Worm (Caenorhabditis elegans) whole organism, L1 larva: ENCODE data around the gene F17E9.16.
"Not testable (repeated sequence)": the region's sequence is repeated elsewhere in the genome, so short reads cannot be mapped to it uniquely, and the experiment has no call there.

Source experiments
- C34B4.2 ChIP-seq: sonication (generic microtip); optimal IDR thresholded peaks from 2 replicates; lab custom pipeline; 2017; ENCODE audit warnings: mild to moderate bottlenecking, missing genetic modification characterization, missing compliant biosample characterization
- aly-2 ChIP-seq: fragments of 150-350 bp; optimal IDR thresholded peaks from 2 replicates; lab custom pipeline; 2014; ENCODE audit warnings: missing biosample characterization, missing genetic modification characterization
- ceh-63 ChIP-seq: fragments of 200-800 bp; sonication (Bioruptor generic); optimal IDR thresholded peaks from 2 replicates; lab custom pipeline; 2018; ENCODE audit warnings: mild to moderate bottlenecking, missing genetic modification characterization, missing compliant biosample characterization
- ceh-8 ChIP-seq: fragments of 200-800 bp; sonication (Bioruptor generic); optimal IDR thresholded peaks from 2 replicates; lab custom pipeline; 2018; ENCODE audit warnings: mild to moderate bottlenecking, missing genetic modification characterization, moderate library complexity, missing compliant biosample characterization
- ceh-88 ChIP-seq: fragments of 200-800 bp; sonication (Bioruptor generic); IDR thresholded peaks from 2 replicates; pipeline ENCODE4 v1.3.6; 2022; ENCODE audit warnings: missing genetic modification characterization, missing compliant biosample characterization
- ceh-90 ChIP-seq: sonication (generic microtip); optimal IDR thresholded peaks from 2 replicates; lab custom pipeline; 2016; ENCODE audit warnings: missing genetic modification characterization, missing compliant biosample characterization
- dpl-1 ChIP-seq, 3 experiments: fragments of 150-350 bp in 2 of 3; sonication (generic microtip) in 1 of 3; optimal IDR thresholded peaks; 2 replicates each; lab custom pipeline; 2014 to 2017; ENCODE audit warnings: missing biosample characterization in 3 of 3, missing genetic modification characterization in 3 of 3, missing genetic modification reagents in 3 of 3
- efl-1 ChIP-seq, 4 experiments: fragments of 150-350 bp; optimal IDR thresholded peaks in 3 of 4; peaks in 1 of 4; 1 replicate in 1 of 4; 2 replicates in 3 of 4; lab custom pipeline; 2014; ENCODE audit warnings: missing biosample characterization in 2 of 4, missing genetic modification characterization in 2 of 4, missing genetic modification reagents in 2 of 4
- ets-5 ChIP-seq: fragments of 200-800 bp; sonication (Bioruptor generic); IDR thresholded peaks from 2 replicates; pipeline ENCODE4 v1.3.6; 2022; ENCODE audit warnings: missing genetic modification characterization, missing compliant biosample characterization
- fkh-10 ChIP-seq: sonication (generic microtip); optimal IDR thresholded peaks from 2 replicates; lab custom pipeline; 2017; ENCODE audit warnings: missing biosample characterization, missing genetic modification reagents, missing genetic modification characterization
- fkh-4 ChIP-seq: sonication (generic microtip); optimal IDR thresholded peaks from 2 replicates; lab custom pipeline; 2016; ENCODE audit warnings: missing compliant biosample characterization, missing genetic modification characterization, borderline replicate concordance
- fkh-8 ChIP-seq: sonication (generic microtip); optimal IDR thresholded peaks from 2 replicates; lab custom pipeline; 2016; ENCODE audit warnings: mild to moderate bottlenecking, missing genetic modification characterization, missing compliant biosample characterization
- grh-1 ChIP-seq: fragments of 200-800 bp; sonication (Bioruptor generic); IDR thresholded peaks from 2 replicates; pipeline ENCODE4 v1.3.6; 2022; ENCODE audit warnings: missing genetic modification reagents, missing genetic modification characterization, missing compliant biosample characterization
- hpl-2 ChIP-seq: fragments of 150-350 bp; optimal IDR thresholded peaks from 2 replicates; lab custom pipeline; 2014; ENCODE audit warnings: missing biosample characterization, missing genetic modification reagents, missing genetic modification characterization
- irx-1 ChIP-seq: sonication (generic microtip); optimal IDR thresholded peaks from 2 replicates; lab custom pipeline; 2016; ENCODE audit warnings: missing genetic modification characterization, missing compliant biosample characterization
- isw-1 ChIP-seq: fragments of 200-800 bp; sonication (Bioruptor generic); IDR thresholded peaks from 2 replicates; pipeline ENCODE4 v1.3.6; 2022; ENCODE audit warnings: missing genetic modification characterization, missing compliant biosample characterization
- lin-13 ChIP-seq: fragments of 150-350 bp; optimal IDR thresholded peaks from 2 replicates; lab custom pipeline; 2014; ENCODE audit warnings: missing biosample characterization, missing genetic modification reagents, missing genetic modification characterization
- lin-14 ChIP-seq: fragments of 200-800 bp; sonication (Bioruptor generic); optimal IDR thresholded peaks from 2 replicates; lab custom pipeline; 2018; ENCODE audit warnings: mild to moderate bottlenecking, missing genetic modification characterization, moderate library complexity, missing compliant biosample characterization
- lin-39 ChIP-seq: fragments of 150-350 bp; optimal IDR thresholded peaks from 2 replicates; lab custom pipeline; 2014; ENCODE audit warnings: missing biosample characterization, missing genetic modification reagents, missing genetic modification characterization
- lir-3 ChIP-seq: sonication (generic microtip); optimal IDR thresholded peaks from 2 replicates; lab custom pipeline; 2016; ENCODE audit warnings: mild to moderate bottlenecking, missing genetic modification characterization, moderate library complexity, missing compliant biosample characterization; ENCODE audit not compliant: poor library complexity
- lsy-2 ChIP-seq, 2 experiments: fragments of 150-350 bp; optimal IDR thresholded peaks; 2 replicates each; lab custom pipeline; 2014; ENCODE audit warnings: missing biosample characterization in 2 of 2, missing genetic modification characterization in 2 of 2
- mab-9 ChIP-seq: fragments of 200-800 bp; sonication (Bioruptor generic); IDR thresholded peaks from 2 replicates; pipeline ENCODE4 v1.3.6; 2022; ENCODE audit warnings: missing genetic modification reagents, missing genetic modification characterization, missing compliant biosample characterization
- mdl-1 ChIP-seq, 2 experiments: fragments of 150-350 bp; optimal IDR thresholded peaks; 2 replicates each; lab custom pipeline; 2014 to 2017; ENCODE audit warnings: missing biosample characterization in 2 of 2, missing genetic modification characterization in 2 of 2, inconsistent platforms in 1 of 2
- mef-2 ChIP-seq: fragments of 150-350 bp; optimal IDR thresholded peaks from 2 replicates; lab custom pipeline; 2014; ENCODE audit warnings: missing biosample characterization, missing genetic modification characterization
- nhr-19 ChIP-seq: fragments of 200-800 bp; sonication (Bioruptor generic); conservative IDR thresholded peaks from 2 replicates; pipeline ENCODE4 v1.3.6; 2022; ENCODE audit warnings: missing genetic modification characterization, missing compliant biosample characterization
- nhr-237 ChIP-seq: fragments of 150-350 bp; optimal IDR thresholded peaks from 2 replicates; lab custom pipeline; 2014; ENCODE audit warnings: missing biosample characterization, missing genetic modification characterization
- nhr-28 ChIP-seq: fragments of 150-350 bp; optimal IDR thresholded peaks from 2 replicates; lab custom pipeline; 2014; ENCODE audit warnings: missing biosample characterization, missing genetic modification characterization
- nhr-71 ChIP-seq: sonication (generic microtip); optimal IDR thresholded peaks from 2 replicates; lab custom pipeline; 2016; ENCODE audit warnings: mild to moderate bottlenecking, missing genetic modification characterization, moderate library complexity, missing compliant biosample characterization
- nhr-76 ChIP-seq: sonication (generic microtip); optimal IDR thresholded peaks from 2 replicates; lab custom pipeline; 2017; ENCODE audit warnings: missing biosample characterization, missing genetic modification characterization
- nhr-84 ChIP-seq: sonication (generic microtip); optimal IDR thresholded peaks from 2 replicates; lab custom pipeline; 2017; ENCODE audit warnings: missing biosample characterization, missing genetic modification characterization
- nhr-85 ChIP-seq: sonication (generic microtip); peaks from one replicate; lab custom pipeline; 2016; ENCODE audit warnings: missing genetic modification characterization, inconsistent platforms, missing compliant biosample characterization
- nhr-90 ChIP-seq: sonication (generic microtip); optimal IDR thresholded peaks from 2 replicates; lab custom pipeline; 2016; ENCODE audit warnings: mild to moderate bottlenecking, missing genetic modification characterization, missing compliant biosample characterization; ENCODE audit not compliant: poor library complexity
- pax-3 ChIP-seq: fragments of 200-800 bp; sonication (Bioruptor generic); optimal IDR thresholded peaks from 2 replicates; lab custom pipeline; 2018; ENCODE audit warnings: mild to moderate bottlenecking, missing genetic modification characterization, moderate library complexity, missing compliant biosample characterization
- pqm-1 ChIP-seq: sonication (generic microtip); optimal IDR thresholded peaks from 3 replicates; lab custom pipeline; 2017; ENCODE audit warnings: missing biosample characterization, missing genetic modification characterization
- skn-1 ChIP-seq: fragments of 150-350 bp; optimal IDR thresholded peaks from 2 replicates; lab custom pipeline; 2014; ENCODE audit warnings: missing biosample characterization, missing genetic modification characterization
- snpc-4 ChIP-seq: fragments of 150-350 bp; optimal IDR thresholded peaks from 2 replicates; lab custom pipeline; 2014; ENCODE audit warnings: missing biosample characterization, missing genetic modification characterization
- snu-23 ChIP-seq: sonication (generic microtip); optimal IDR thresholded peaks from 2 replicates; lab custom pipeline; 2016; ENCODE audit warnings: missing genetic modification characterization, missing compliant biosample characterization
- sox-4 ChIP-seq: sonication (generic microtip); optimal IDR thresholded peaks from 2 replicates; lab custom pipeline; 2016; ENCODE audit warnings: missing genetic modification characterization, missing compliant biosample characterization
- sup-37 ChIP-seq: fragments of 200-800 bp; sonication (Bioruptor generic); optimal IDR thresholded peaks from 2 replicates; lab custom pipeline; 2018; ENCODE audit warnings: mild to moderate bottlenecking, missing genetic modification characterization, missing compliant biosample characterization
- tlp-1 ChIP-seq: fragments of 150-350 bp; optimal IDR thresholded peaks from 2 replicates; lab custom pipeline; 2014; ENCODE audit warnings: missing biosample characterization, missing genetic modification characterization
- unc-30 ChIP-seq: sonication (generic microtip); optimal IDR thresholded peaks from 2 replicates; lab custom pipeline; 2017; ENCODE audit warnings: missing biosample characterization, missing genetic modification characterization
- xbp-1 ChIP-seq: sonication (generic microtip); optimal IDR thresholded peaks from 2 replicates; lab custom pipeline; 2016; ENCODE audit warnings: missing genetic modification characterization, missing compliant biosample characterization
- zag-1 ChIP-seq: fragments of 150-350 bp; optimal IDR thresholded peaks from 2 replicates; lab custom pipeline; 2014; ENCODE audit warnings: missing biosample characterization, missing genetic modification characterization
- zip-4 ChIP-seq: fragments of 200-800 bp; sonication (Bioruptor generic); optimal IDR thresholded peaks from 2 replicates; lab custom pipeline; 2018; ENCODE audit warnings: mild to moderate bottlenecking, missing genetic modification characterization, moderate library complexity, missing compliant biosample characterization

Gene F17E9.16

DNA sequence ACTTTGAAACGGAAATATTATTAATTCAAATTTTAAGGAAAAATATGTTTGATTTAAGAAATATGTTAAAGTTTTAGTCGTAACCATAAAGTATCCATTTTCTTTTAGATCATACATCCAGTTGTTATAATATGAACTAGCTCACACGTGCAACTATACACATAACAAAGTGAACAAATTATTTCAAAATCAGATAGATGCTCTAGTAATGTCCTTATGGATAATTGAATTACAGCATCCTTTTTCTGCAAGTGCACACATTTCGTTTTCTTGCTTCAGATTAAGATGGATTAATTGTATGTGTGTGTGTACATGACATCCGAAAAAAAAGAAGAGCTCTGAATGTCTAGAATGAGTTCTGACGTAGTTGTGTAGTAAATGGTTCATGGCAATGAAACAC lies 33.5 kb downstream of the F17E9.16 start:
- TF ChIP-seq unc-30 (tag; lab: Kevin White, UChicago) (no peak), lin-14 (GFP tag; lab: Kevin White, UChicago) (peak; percentile 39)

DNA sequence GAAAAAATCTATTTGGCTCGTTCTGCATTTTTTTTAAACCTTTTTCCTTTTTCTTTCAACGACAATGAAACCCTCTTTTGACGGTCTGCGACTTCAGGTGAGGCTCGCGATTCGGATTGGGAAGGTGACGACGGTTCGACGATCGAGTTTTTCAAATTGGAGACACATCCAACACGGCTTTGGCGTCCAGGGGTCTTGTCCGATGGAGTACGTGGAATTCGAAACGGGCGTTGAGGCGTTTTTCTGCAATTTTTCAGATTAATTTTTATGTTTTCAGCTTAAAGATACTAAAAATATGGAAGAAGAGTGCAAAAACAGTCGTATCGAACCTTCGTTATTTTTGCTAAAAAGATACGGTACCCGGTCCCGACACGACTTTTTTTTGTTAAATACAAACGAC lies 37.0 kb downstream of the F17E9.16 start, which contains the start of gene D2096.10:
D2096.10 (minus strand) TSS at position 101 of the 400 bp plus-strand sequence.
- TF ChIP-seq snpc-4 (tag; lab: Kevin White, UChicago); efl-1 (optimal IDR thresholded peaks at IDR 0.05; lab: Kevin White, UChicago); efl-1 (GFP tag; optimal IDR thresholded peaks at IDR 0.05 in 1 of 2; lab: Kevin White, UChicago); snu-23 (GFP tag; lab: Kevin White, UChicago): not testable (repeated sequence)
- TF ChIP-seq, all 84 proteins: peak for 0; not testable (repeated sequence) for 84

DNA sequence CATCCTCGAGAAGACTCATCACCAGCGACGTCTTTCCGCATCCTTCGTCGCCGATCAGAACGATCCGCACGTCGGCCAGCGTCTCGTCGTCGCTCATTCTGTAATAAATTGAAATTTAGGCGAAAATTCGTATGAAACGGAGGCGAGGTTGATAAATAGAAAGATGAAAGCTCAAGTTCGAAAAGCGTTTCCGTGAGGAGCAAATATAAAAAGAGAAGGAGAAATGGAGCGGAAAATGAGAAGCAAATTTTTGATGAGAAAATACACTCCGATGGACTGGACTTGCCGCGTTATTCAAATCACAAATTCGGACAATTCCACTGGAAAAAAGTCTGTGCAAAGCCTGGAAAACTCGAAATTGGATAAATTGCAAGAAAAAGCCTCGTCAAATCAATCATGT lies 42.0 kb downstream of the F17E9.16 start, which contains the start of gene D2096.11:
D2096.11 (minus strand) TSS at position 101 of the 400 bp plus-strand sequence.
- TF ChIP-seq ceh-88 (GFP tag; lab: Robert Waterston, UW): no peak
- no peak for TF ChIP-seq mdl-1 (tag; optimal IDR thresholded peaks at IDR 0.05; lab: Kevin White, UChicago)
- TF ChIP-seq fkh-10 (GFP tag; lab: Kevin White, UChicago): no peak
- no peak for TF ChIP-seq pax-3 (tag; lab: Kevin White, UChicago)
- TF ChIP-seq nhr-19 (GFP tag; lab: Robert Waterston, UW): no peak
- TF ChIP-seq nhr-71 (tag; lab: Kevin White, UChicago): no peak
- TF ChIP-seq ceh-90: no peak
- TF ChIP-seq irx-1: no peak
- TF ChIP-seq sup-37 (GFP tag; lab: Kevin White, UChicago): no peak
- no peak for TF ChIP-seq lin-13 (GFP tag; lab: Kevin White, UChicago)
- TF ChIP-seq zag-1: no peak
- no peak for TF ChIP-seq tlp-1 (tag; lab: Kevin White, UChicago)
- no peak for TF ChIP-seq nhr-84 (tag; lab: Kevin White, UChicago)
- no peak for TF ChIP-seq efl-1 (optimal IDR thresholded peaks at IDR 0.05; lab: Kevin White, UChicago)
- TF ChIP-seq efl-1 (GFP tag; optimal IDR thresholded peaks at IDR 0.05 in 1 of 2; lab: Kevin White, UChicago): no peak
- no peak for TF ChIP-seq lir-3
- TF ChIP-seq fkh-4 (tag; lab: Kevin White, UChicago): no peak

DNA sequence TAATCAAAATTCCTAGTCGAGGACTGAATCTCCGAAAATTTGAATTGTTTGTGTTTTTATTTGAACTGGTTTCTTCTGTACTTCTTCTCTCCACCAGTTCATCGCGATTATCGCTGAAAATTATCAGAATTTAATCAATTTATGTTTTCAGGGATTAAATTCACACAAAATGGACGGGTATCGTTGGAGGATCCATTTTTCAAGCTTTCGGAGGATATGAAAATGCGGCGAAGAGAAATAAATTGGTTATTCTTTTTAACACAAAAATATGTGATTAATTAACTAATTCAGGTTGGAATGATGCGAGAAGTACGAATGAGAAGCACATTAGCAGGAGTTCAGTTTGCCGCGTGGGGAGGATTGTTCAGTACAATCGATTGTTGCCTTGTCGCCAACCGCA lies 44.2 kb downstream of the F17E9.16 start, which contains the start of gene timm-17B.2:
timm-17B.2 (plus strand) TSS at position 301 of the 400 bp plus-strand sequence.
- TF ChIP-seq zip-4 (no peak), nhr-76 (tag; lab: Kevin White, UChicago) (no peak), mef-2 (tag; lab: Kevin White, UChicago) (no peak), lsy-2 (tag; optimal IDR thresholded peaks at IDR 0.05; lab: Kevin White, UChicago) (no peak), xbp-1 (tag; lab: Kevin White, UChicago) (no peak), snu-23 (GFP tag; lab: Kevin White, UChicago) (no peak), isw-1 (GFP tag; lab: Robert Waterston, UW) (no peak), nhr-90 (no peak), mab-9 (GFP tag; lab: Robert Waterston, UW) (no peak), ceh-63 (GFP tag; lab: Kevin White, UChicago) (no peak), dpl-1 (GFP tag; optimal IDR thresholded peaks at IDR 0.05; lab: Kevin White, UChicago) (no peak)

DNA sequence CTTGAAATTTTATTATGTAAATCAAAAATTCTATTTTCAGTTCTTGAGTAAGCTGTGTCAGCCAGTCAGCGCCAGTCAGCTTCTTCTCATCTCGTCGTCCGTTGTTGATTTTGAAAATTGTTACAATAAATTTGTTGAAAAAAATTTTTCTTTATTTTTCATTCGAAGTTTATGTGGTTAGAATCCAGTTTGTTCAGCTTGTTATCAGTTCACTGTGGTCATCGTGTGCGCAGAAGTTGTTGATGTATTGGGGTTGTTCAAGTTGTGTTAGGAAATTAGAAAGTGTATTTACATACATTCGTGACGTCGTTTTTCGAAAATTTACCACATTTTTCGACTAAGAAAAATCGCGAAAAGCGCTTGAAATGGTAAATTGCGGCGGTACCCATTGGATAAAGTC lies 45.7 kb downstream of the F17E9.16 start:
- TF ChIP-seq fkh-4 (tag; lab: Kevin White, UChicago) (no peak), aly-2 (tag; lab: Kevin White, UChicago) (no peak), ceh-8 (no peak), sox-4 (tag; lab: Kevin White, UChicago) (no peak), C34B4.2 (tag; lab: Kevin White, UChicago) (no peak), nhr-237 (tag; lab: Kevin White, UChicago) (no peak), nhr-28 (tag; lab: Kevin White, UChicago) (no peak), ets-5 (GFP tag; lab: Robert Waterston, UW) (no peak), nhr-85 (tag; lab: Kevin White, UChicago) (no peak), isw-1 (GFP tag; lab: Robert Waterston, UW) (no peak), lin-39 (tag; lab: Kevin White, UChicago) (no peak), grh-1 (GFP tag; lab: Robert Waterston, UW) (no peak), hpl-2 (no peak), skn-1 (tag; lab: Kevin White, UChicago) (no peak), mdl-1 (tag; optimal IDR thresholded peaks at IDR 0.05; lab: Kevin White, UChicago) (no peak), pqm-1 (tag; lab: Kevin White, UChicago) (no peak), fkh-8 (tag; lab: Kevin White, UChicago) (no peak), lin-14 (GFP tag; lab: Kevin White, UChicago) (no peak)
